Worm (Caenorhabditis elegans) whole organism, late embryonic: Measurements from ENCODE around the gene F21G4.1.

ENCODE experiments used
- T23F11.4 ChIP-seq: fragments of 200-800 bp; sonication (Bioruptor generic); optimal IDR thresholded peaks from 2 replicates; lab custom pipeline; 2018; ENCODE audit warnings: mild to moderate bottlenecking, missing genetic modification characterization, missing compliant biosample characterization
- Y22D7AL.16 ChIP-seq: sonication (generic microtip); optimal IDR thresholded peaks from 2 replicates; lab custom pipeline; 2016; ENCODE audit warnings: missing genetic modification characterization, missing compliant biosample characterization
- ahr-1 ChIP-seq: sonication (generic microtip); optimal IDR thresholded peaks from 2 replicates; lab custom pipeline; 2016; ENCODE audit warnings: missing genetic modification characterization, missing compliant biosample characterization
- ama-1 ChIP-seq: fragments of 150-350 bp; optimal IDR thresholded peaks from 2 replicates; lab custom pipeline; 2014
- ceh-14 ChIP-seq: sonication (generic microtip); optimal IDR thresholded peaks from 2 replicates; lab custom pipeline; 2016; ENCODE audit warnings: missing genotype, missing genetic modification characterization, missing compliant biosample characterization
- ceh-18 ChIP-seq: sonication (generic microtip); optimal IDR thresholded peaks from 2 replicates; lab custom pipeline; 2016; ENCODE audit warnings: missing genetic modification characterization, missing compliant biosample characterization
- ceh-19 ChIP-seq: fragments of 200-800 bp; sonication (Bioruptor generic); optimal IDR thresholded peaks from 2 replicates; lab custom pipeline; 2018; ENCODE audit warnings: mild to moderate bottlenecking, missing genetic modification characterization, missing compliant biosample characterization
- ceh-2 ChIP-seq: sonication (generic microtip); optimal IDR thresholded peaks from 2 replicates; lab custom pipeline; 2016; ENCODE audit warnings: missing genotype, missing genetic modification characterization, missing compliant biosample characterization
- ceh-22 ChIP-seq: sonication (generic microtip); optimal IDR thresholded peaks from 2 replicates; lab custom pipeline; 2017; ENCODE audit warnings: missing biosample characterization, missing genetic modification characterization
- ceh-30 ChIP-seq: fragments of 150-350 bp; optimal IDR thresholded peaks from 2 replicates; lab custom pipeline; 2014; ENCODE audit warnings: missing biosample characterization, missing genetic modification characterization
- ceh-45 ChIP-seq: fragments of 200-800 bp; sonication (Bioruptor generic); IDR thresholded peaks from 2 replicates; pipeline ENCODE4 v1.3.6; 2022; ENCODE audit warnings: missing genetic modification reagents, missing genetic modification characterization, missing compliant biosample characterization
- dmd-4 ChIP-seq: sonication (generic microtip); optimal IDR thresholded peaks from 2 replicates; lab custom pipeline; 2016; ENCODE audit warnings: borderline replicate concordance, missing genetic modification characterization, missing compliant biosample characterization
- dve-1 ChIP-seq: sonication (generic microtip); optimal IDR thresholded peaks from 2 replicates; lab custom pipeline; 2017; ENCODE audit warnings: antibody characterized with exemption, mild to moderate bottlenecking, missing genetic modification characterization, missing compliant biosample characterization
- elt-4 ChIP-seq: sonication (generic microtip); optimal IDR thresholded peaks from 2 replicates; lab custom pipeline; 2016; ENCODE audit warnings: missing genetic modification characterization, missing compliant biosample characterization
- ets-4 ChIP-seq: sonication (generic microtip); optimal IDR thresholded peaks from 2 replicates; lab custom pipeline; 2016; ENCODE audit warnings: missing genetic modification characterization, missing compliant biosample characterization
- fax-1 ChIP-seq: sonication (generic microtip); optimal IDR thresholded peaks from 2 replicates; lab custom pipeline; 2016; ENCODE audit warnings: missing genotype, missing genetic modification characterization, missing compliant biosample characterization
- fkh-10 ChIP-seq: fragments of 150-350 bp; optimal IDR thresholded peaks from 2 replicates; lab custom pipeline; 2014; ENCODE audit warnings: missing biosample characterization, missing genetic modification reagents, missing genetic modification characterization
- gmeb-2 ChIP-seq: sonication (generic microtip); optimal IDR thresholded peaks from 2 replicates; lab custom pipeline; 2016; ENCODE audit warnings: missing genetic modification characterization, inconsistent platforms, missing compliant biosample characterization
- hlh-15 ChIP-seq: sonication (generic microtip); optimal IDR thresholded peaks from 2 replicates; lab custom pipeline; 2016; ENCODE audit warnings: missing genetic modification characterization, missing compliant biosample characterization
- hlh-30 ChIP-seq: sonication (generic microtip); optimal IDR thresholded peaks from 2 replicates; lab custom pipeline; 2017; ENCODE audit warnings: antibody characterized with exemption, missing genetic modification characterization, missing compliant biosample characterization; ENCODE audit not compliant: insufficient read depth
- hlh-6 ChIP-seq: sonication (generic microtip); optimal IDR thresholded peaks from 2 replicates; lab custom pipeline; 2016; ENCODE audit warnings: missing genotype, missing genetic modification characterization, missing compliant biosample characterization
- hlh-8 ChIP-seq: sonication (generic microtip); optimal IDR thresholded peaks from 2 replicates; lab custom pipeline; 2016; ENCODE audit warnings: missing genotype, missing genetic modification characterization, missing compliant biosample characterization
- mec-3 ChIP-seq: sonication (generic microtip); optimal IDR thresholded peaks from 2 replicates; lab custom pipeline; 2016; ENCODE audit warnings: borderline replicate concordance, missing genetic modification characterization, missing compliant biosample characterization
- nhr-232 ChIP-seq: sonication (generic microtip); optimal IDR thresholded peaks from 2 replicates; lab custom pipeline; 2016; ENCODE audit warnings: missing genetic modification characterization, missing compliant biosample characterization
- npax-4 ChIP-seq: sonication (generic microtip); optimal IDR thresholded peaks from 2 replicates; lab custom pipeline; 2016; ENCODE audit warnings: missing genetic modification characterization, missing compliant biosample characterization
- odd-2 ChIP-seq: sonication (generic microtip); optimal IDR thresholded peaks from 2 replicates; lab custom pipeline; 2017; ENCODE audit warnings: antibody characterized with exemption, mild to moderate bottlenecking, missing genetic modification characterization, missing compliant biosample characterization
- pat-9 ChIP-seq: fragments of 200-800 bp; sonication (Bioruptor generic); optimal IDR thresholded peaks from 2 replicates; lab custom pipeline; 2018; ENCODE audit warnings: mild to moderate bottlenecking, missing genetic modification characterization, moderate library complexity, missing compliant biosample characterization
- pha-2 ChIP-seq: sonication (generic microtip); optimal IDR thresholded peaks from 2 replicates; lab custom pipeline; 2017; ENCODE audit warnings: mild to moderate bottlenecking, missing genetic modification characterization, missing compliant biosample characterization
- pqm-1 ChIP-seq: sonication (generic microtip); optimal IDR thresholded peaks from 2 replicates; lab custom pipeline; 2016; ENCODE audit warnings: missing genetic modification characterization, missing compliant biosample characterization
- rnt-1 ChIP-seq: sonication (generic microtip); optimal IDR thresholded peaks from 2 replicates; lab custom pipeline; 2016; ENCODE audit warnings: missing genetic modification characterization, missing compliant biosample characterization
- sox-2 ChIP-seq: fragments of 200-800 bp; sonication (Bioruptor generic); IDR thresholded peaks from 2 replicates; pipeline ENCODE4 v1.3.6; 2022; ENCODE audit warnings: missing genetic modification reagents, missing genetic modification characterization, missing compliant biosample characterization
- syd-9 ChIP-seq: sonication (generic microtip); optimal IDR thresholded peaks from 2 replicates; lab custom pipeline; 2016; ENCODE audit warnings: mild to moderate bottlenecking, missing genetic modification characterization, moderate library complexity, missing compliant biosample characterization
- ttx-3 ChIP-seq: sonication (generic microtip); optimal IDR thresholded peaks from 2 replicates; lab custom pipeline; 2016; ENCODE audit warnings: missing genetic modification reagents, missing genetic modification characterization, missing compliant biosample characterization
- unc-42 ChIP-seq: sonication (generic microtip); optimal IDR thresholded peaks from 2 replicates; lab custom pipeline; 2016; ENCODE audit warnings: missing genotype, missing genetic modification characterization, missing compliant biosample characterization
- unc-55 ChIP-seq: sonication (generic microtip); optimal IDR thresholded peaks from 2 replicates; lab custom pipeline; 2017; ENCODE audit warnings: missing biosample characterization, missing genetic modification reagents, missing genetic modification characterization
- unc-86 ChIP-seq: sonication (generic microtip); optimal IDR thresholded peaks from 2 replicates; lab custom pipeline; 2016; ENCODE audit warnings: missing genetic modification characterization, missing compliant biosample characterization

The F21G4.1 gene

ce11 chrX:9893069-9893468 is 941 bp upstream of the F21G4.1 start (continued):
- TF ChIP-seq elt-4 (tag; lab: Kevin White, UChicago) (no peak), dmd-4 (tag; lab: Kevin White, UChicago) (no peak), ama-1 (no peak)

ce11 chrX:9883837-9884324 is 8.2 kb downstream of the F21G4.1 start, which contains the start of gene mrp-4:
mrp-4 (plus strand) TSS chrX:9884274.
- TF ChIP-seq unc-42 (tag; lab: Kevin White, UChicago) (no peak), hlh-30 (tag; lab: Kevin White, UChicago) (no peak), rnt-1 (tag; lab: Kevin White, UChicago) (no peak), pha-2 (tag; lab: Kevin White, UChicago) (no peak), pat-9 (tag; lab: Kevin White, UChicago) (no peak), ceh-19 (GFP tag; lab: Kevin White, UChicago) (no peak), sox-2 (GFP tag; lab: Robert Waterston, UW) (no peak), unc-55 (no peak), ceh-45 (GFP tag; lab: Robert Waterston, UW) (no peak), ahr-1 (tag; lab: Kevin White, UChicago) (no peak), elt-4 (tag; lab: Kevin White, UChicago) (no peak), ceh-2 (no peak), gmeb-2 (tag; lab: Kevin White, UChicago) (no peak), pqm-1 (no peak), syd-9 (tag; lab: Kevin White, UChicago) (no peak), odd-2 (tag; lab: Kevin White, UChicago) (no peak), ceh-18 (no peak)

- TF ChIP-seq sox-2 (GFP tag; lab: Robert Waterston, UW), result no peak
- TF ChIP-seq ceh-19 (GFP tag; lab: Kevin White, UChicago), result no peak
- TF ChIP-seq dve-1 (tag; lab: Kevin White, UChicago), result no peak
- TF ChIP-seq ceh-22 (tag; lab: Kevin White, UChicago), result no peak
- TF ChIP-seq unc-55, result no peak
- no peak for TF ChIP-seq fkh-10
- no peak for TF ChIP-seq npax-4 (tag; lab: Kevin White, UChicago)
- TF ChIP-seq ceh-14 (tag; lab: Kevin White, UChicago), result no peak
- TF ChIP-seq hlh-8 (tag; lab: Kevin White, UChicago), result no peak
- TF ChIP-seq ttx-3 (tag; lab: Kevin White, UChicago), result no peak
- TF ChIP-seq hlh-30 (tag; lab: Kevin White, UChicago), result no peak
- no peak for TF ChIP-seq ceh-2
- no peak for TF ChIP-seq hlh-6 (tag; lab: Kevin White, UChicago)
- no peak for TF ChIP-seq ceh-30
- TF ChIP-seq Y22D7AL.16 (tag; lab: Kevin White, UChicago), result no peak
- TF ChIP-seq hlh-15 (tag; lab: Kevin White, UChicago), result no peak
- TF ChIP-seq, all 69 proteins: peak for 0
These were observed 9.6 kb downstream of the F21G4.1 start for ce11 chrX:9882572-9882971.

ce11 chrX:9882112-9882511 is 10.0 kb downstream of the F21G4.1 start, which contains the start of gene glo-1:
glo-1 (minus strand) TSS chrX:9882212.
- TF ChIP-seq mec-3 (tag; lab: Kevin White, UChicago), result no peak

DNA sequence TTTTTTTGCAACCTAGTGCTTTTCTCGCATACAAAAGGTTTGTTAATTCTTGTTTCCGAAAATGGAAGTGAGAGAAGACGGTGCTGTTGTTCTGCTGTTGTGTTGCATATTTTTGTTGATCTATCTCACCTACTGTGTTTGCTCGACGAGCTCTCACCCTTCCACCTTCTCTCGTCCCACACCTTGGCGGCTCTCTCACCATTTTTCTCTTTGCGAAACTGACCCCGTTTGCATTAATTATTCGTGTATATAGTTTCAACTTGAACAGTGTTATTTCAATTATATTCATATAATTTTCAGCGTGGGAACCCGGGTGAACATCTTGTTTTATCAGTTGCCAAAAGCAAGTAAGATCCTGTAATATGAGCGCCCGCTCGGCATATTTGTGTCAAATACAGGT is 15.0 kb downstream of the F21G4.1 start, which contains the start of gene R07B1.9:
R07B1.9 (plus strand) TSS at position 301 of the 400 bp plus-strand sequence.
- TF ChIP-seq fax-1 (tag; lab: Kevin White, UChicago), result no peak
- no peak for TF ChIP-seq nhr-232 (tag; lab: Kevin White, UChicago)
- no peak for TF ChIP-seq odd-2 (tag; lab: Kevin White, UChicago)
- no peak for TF ChIP-seq hlh-6 (tag; lab: Kevin White, UChicago)
- no peak for TF ChIP-seq ets-4 (tag; lab: Kevin White, UChicago)
- TF ChIP-seq hlh-15 (tag; lab: Kevin White, UChicago), result no peak
- no peak for TF ChIP-seq unc-86 (tag; lab: Kevin White, UChicago)
- no peak for TF ChIP-seq T23F11.4 (GFP tag; lab: Kevin White, UChicago)
- no peak for TF ChIP-seq syd-9 (tag; lab: Kevin White, UChicago)
- TF ChIP-seq, all 69 proteins: peak for 0
